Fruit fly (Drosophila melanogaster): Measurements from ENCODE around the gene CG15021.

Gene CG15021

DNA sequence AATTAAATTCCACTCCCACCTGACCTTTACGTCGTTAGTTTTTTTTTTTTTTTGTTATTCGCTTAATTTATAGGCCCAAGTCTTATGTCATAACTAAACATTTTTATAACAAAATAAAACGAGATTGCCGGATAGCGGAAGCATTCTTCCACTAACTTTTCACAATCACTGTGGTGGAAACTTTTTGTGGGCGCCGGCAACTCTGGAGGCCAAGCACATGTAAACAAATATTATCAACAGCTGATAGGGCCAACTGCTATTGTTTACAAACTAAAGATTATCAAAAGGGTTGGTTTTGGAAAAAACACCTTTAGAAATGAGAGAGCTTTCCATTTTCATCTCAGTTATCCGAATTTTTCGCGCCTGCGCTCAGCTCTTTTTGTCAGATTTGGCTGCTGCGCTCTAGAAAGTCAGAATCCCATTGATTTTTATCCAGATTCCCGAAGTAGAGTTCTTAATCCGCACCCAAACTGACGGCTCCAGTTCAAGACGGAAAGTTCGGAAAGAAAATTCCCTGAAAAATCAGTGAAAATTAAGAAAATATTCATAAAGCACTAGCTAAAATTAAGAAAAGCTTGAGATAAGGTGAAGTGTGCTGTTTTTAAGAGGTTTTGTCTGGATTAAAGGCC, 7.5 kb upstream of the CG15021 start, which contains the start of gene nAChRbeta1 (continued):
- TF ChIP-seq Dad (GFP tag; optimal IDR thresholded peaks at IDR 0.05) (no peak), CG2120 (GFP tag; optimal IDR thresholded peaks at IDR 0.05) (peak; percentile 14), CG2116 (GFP tag; optimal IDR thresholded peaks at IDR 0.05) (no peak), onecut (GFP tag; IDR thresholded peaks at IDR 0.05) (peak; percentile 78), Deaf1 (tag; optimal IDR thresholded peaks at IDR 0.05) (peak; percentile 61), jigr1 (GFP tag; IDR thresholded peaks at IDR 0.05) (no peak), CG1529 (GFP tag; optimal IDR thresholded peaks at IDR 0.05) (no peak)

- TF ChIP-seq Trl (optimal IDR thresholded peaks at IDR 0.05), result peak; percentile 55 to 66
- TF ChIP-seq Trl (GFP tag; optimal IDR thresholded peaks at IDR 0.05), result no peak
- no peak for TF ChIP-seq al (GFP tag; IDR thresholded peaks at IDR 0.05)
- TF ChIP-seq ind (GFP tag; optimal IDR thresholded peaks at IDR 0.05), result no peak
- no peak for TF ChIP-seq CG3726 (GFP tag; IDR thresholded peaks at IDR 0.05)
- TF ChIP-seq Deaf1 (tag; optimal IDR thresholded peaks at IDR 0.05), result peak; percentile 6
- no peak for TF ChIP-seq CG2199 (GFP tag; IDR thresholded peaks at IDR 0.05)
- no peak for TF ChIP-seq gcm (GFP tag; optimal IDR thresholded peaks at IDR 0.05)
- peak; percentile 68 for TF ChIP-seq CG13894 (tag; optimal IDR thresholded peaks at IDR 0.05)
- no peak for TF ChIP-seq zen2 (GFP tag; IDR thresholded peaks at IDR 0.05; ENCODE audit: partially characterized antibody)
- TF ChIP-seq corto (GFP tag; optimal IDR thresholded peaks at IDR 0.05), result no peak
- no peak for TF ChIP-seq Poxn (GFP tag; IDR thresholded peaks at IDR 0.05)
- TF ChIP-seq zf30C (GFP tag; optimal IDR thresholded peaks at IDR 0.05), result no peak
- TF ChIP-seq bab2 (GFP tag; optimal IDR thresholded peaks at IDR 0.05), result no peak
- TF ChIP-seq pfk (GFP tag; optimal IDR thresholded peaks at IDR 0.05), result no peak
- TF ChIP-seq CG6689 (GFP tag; IDR thresholded peaks at IDR 0.05), result no peak
- TF ChIP-seq CG12155 (GFP tag; optimal IDR thresholded peaks at IDR 0.05), result no peak
- TF ChIP-seq tio (GFP tag; optimal IDR thresholded peaks at IDR 0.05), result no peak
- TF ChIP-seq Bteb2 (GFP tag; optimal IDR thresholded peaks at IDR 0.05), result no peak
- no peak for TF ChIP-seq gce (GFP tag; IDR thresholded peaks at IDR 0.05)
- TF ChIP-seq CG34376 (GFP tag; optimal IDR thresholded peaks at IDR 0.05), result no peak
Observed at dm6 chr3L:4430331-4430730, 6.2 kb upstream of the CG15021 start.

dm6 chr3L:4431111-4431730, 5.3 kb upstream of the CG15021 start:
- peak; percentile 50; the same call in 1 of the 2 replicates for TF ChIP-seq CG10321 (GFP tag; IDR thresholded peaks at IDR 0.05)
- no peak for TF ChIP-seq CG10366 (GFP tag; IDR thresholded peaks at IDR 0.05)
- TF ChIP-seq CG33557 (GFP tag; optimal IDR thresholded peaks at IDR 0.05), result no peak
- no peak for TF ChIP-seq ash1 (GFP tag; optimal IDR thresholded peaks at IDR 0.05)
- TF ChIP-seq CG11456 (GFP tag; IDR thresholded peaks at IDR 0.05), result 0 out of 3 replicates have a peak, but pooled peaks have one; percentile 37
- no peak for TF ChIP-seq ind (GFP tag; optimal IDR thresholded peaks at IDR 0.05)
- TF ChIP-seq CG13894 (tag; optimal IDR thresholded peaks at IDR 0.05), result peak; percentile 83
- TF ChIP-seq CHES-1-like (GFP tag; optimal IDR thresholded peaks at IDR 0.05), result no peak
- no peak for TF ChIP-seq peb (GFP tag; IDR thresholded peaks at IDR 0.05)
- peak in 1 of 2 experiments; percentile 18 for TF ChIP-seq Trl (optimal IDR thresholded peaks at IDR 0.05)
- TF ChIP-seq Trl (GFP tag; optimal IDR thresholded peaks at IDR 0.05), result no peak
- TF ChIP-seq CG32532 (GFP tag; IDR thresholded peaks at IDR 0.05), result 0 out of 2 replicates have a peak, but pooled peaks have one; percentile 7
- peak; percentile 28 for TF ChIP-seq HLHmδ (GFP tag; optimal IDR thresholded peaks at IDR 0.05)
- no peak for TF ChIP-seq hb (GFP tag; IDR thresholded peaks at IDR 0.05; ENCODE audit: partially characterized antibody)
- TF ChIP-seq Sry-δ (GFP tag; optimal IDR thresholded peaks at IDR 0.05), result no peak
- TF ChIP-seq kni (GFP tag; optimal IDR thresholded peaks at IDR 0.05), result peak; percentile 50
- TF ChIP-seq dati (GFP tag; IDR thresholded peaks at IDR 0.05), result no peak
- no peak for TF ChIP-seq Scr (GFP tag; IDR thresholded peaks at IDR 0.05; ENCODE audit: partially characterized antibody)
- TF ChIP-seq da (GFP tag; optimal IDR thresholded peaks at IDR 0.05), result no peak
- peak; percentile 58 for TF ChIP-seq cg (GFP tag; optimal IDR thresholded peaks at IDR 0.05)
- peak; percentile 35 for TF ChIP-seq scrt (GFP tag; optimal IDR thresholded peaks at IDR 0.05)
- 0 out of 2 replicates have a peak, but pooled peaks have one; percentile 38 for TF ChIP-seq cas (GFP tag; IDR thresholded peaks at IDR 0.05)
- TF ChIP-seq pb (GFP tag; optimal IDR thresholded peaks at IDR 0.05), result no peak
- TF ChIP-seq seq (GFP tag; IDR thresholded peaks at IDR 0.05), result no peak
- TF ChIP-seq CG3726 (GFP tag; IDR thresholded peaks at IDR 0.05), result 0 out of 3 replicates have a peak, but pooled peaks have one; percentile 29
